Worm (Caenorhabditis elegans): ENCODE results near the gene F31F7.1.

F31F7.1 gene

DNA sequence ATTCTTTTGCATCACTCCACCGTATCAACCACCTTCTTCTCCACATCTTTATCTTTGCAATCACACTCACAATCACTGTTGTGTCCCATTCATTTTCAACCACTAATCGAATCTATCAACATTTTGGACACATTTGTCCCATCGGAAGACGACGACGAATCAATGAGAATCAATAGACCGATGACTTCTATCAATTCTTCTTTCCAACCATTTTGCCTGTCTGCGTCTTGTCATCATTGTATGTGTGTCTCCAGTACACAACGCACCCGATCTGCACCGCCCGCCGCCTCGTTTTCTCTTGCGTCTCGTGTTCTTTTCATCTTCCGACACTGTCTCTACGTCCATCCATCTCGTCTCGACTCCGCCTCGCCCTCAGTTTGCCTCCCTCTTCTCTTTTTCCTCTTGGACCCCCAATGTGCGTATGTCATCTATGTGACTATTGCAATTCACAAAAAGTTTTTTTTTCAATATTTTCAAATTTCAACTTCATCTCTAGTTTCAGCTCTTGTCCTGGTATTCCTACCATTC, 29.7 kb upstream of the F31F7.1 start, which contains the start of gene dmd-7 (continued):
- no peak for TF ChIP-seq nfya-1 (tag; optimal IDR thresholded peaks at IDR 0.05; ENCODE audit: borderline replicate concordance, insufficient read depth)
- no peak for TF ChIP-seq cebp-2 (GFP tag; IDR thresholded peaks at IDR 0.05)
- peak; percentile 62 for TF ChIP-seq F22D6.2 (tag; optimal IDR thresholded peaks at IDR 0.05)
- TF ChIP-seq nhr-90 (tag; optimal IDR thresholded peaks at IDR 0.05), result peak; percentile 9
- TF ChIP-seq ets-4 (GFP tag; optimal IDR thresholded peaks at IDR 0.05), result no peak
- no peak for TF ChIP-seq ztf-22 (GFP tag; optimal IDR thresholded peaks at IDR 0.05)
- no peak for TF ChIP-seq ZK185.1 (tag; optimal IDR thresholded peaks at IDR 0.05; ENCODE audit: poor library complexity, severe bottlenecking)
- TF ChIP-seq hlh-12 (tag; optimal IDR thresholded peaks at IDR 0.05), result no peak
- no peak for TF ChIP-seq Y95B8A.8 (GFP tag; IDR thresholded peaks at IDR 0.05)
- peak; percentile 62 for TF ChIP-seq gei-17 (GFP tag; optimal IDR thresholded peaks at IDR 0.05)
- no peak for TF ChIP-seq bed-1 (GFP tag; IDR thresholded peaks at IDR 0.05)
- TF ChIP-seq lag-1 (GFP tag; IDR thresholded peaks at IDR 0.05), result 0 out of 2 replicates have a peak, but pooled peaks have one; percentile 37
- no peak for TF ChIP-seq him-1 (tag; optimal IDR thresholded peaks at IDR 0.05)
- TF ChIP-seq lir-1 (GFP tag; conservative IDR thresholded peaks at IDR 0.05), result no peak; the same call in 1 of the 2 replicates
- TF ChIP-seq sdz-38 (tag; optimal IDR thresholded peaks at IDR 0.05), result no peak
- TF ChIP-seq hsf-1 (GFP tag; IDR thresholded peaks at IDR 0.05), result no peak
- peak; percentile 90 for TF ChIP-seq ztf-26 (tag; optimal IDR thresholded peaks at IDR 0.05)
- TF ChIP-seq snpc-1.1 (tag; optimal IDR thresholded peaks at IDR 0.05; ENCODE audit: insufficient read depth), result no peak
- peak; percentile 75 for TF ChIP-seq atf-7 (tag; optimal IDR thresholded peaks at IDR 0.05)
- no peak for TF ChIP-seq madf-6 (GFP tag; IDR thresholded peaks at IDR 0.05)
- TF ChIP-seq B0261.1 (tag; optimal IDR thresholded peaks at IDR 0.05), result no peak
- TF ChIP-seq snpc-1.3 (tag; optimal IDR thresholded peaks at IDR 0.05; ENCODE audit: insufficient read depth), result no peak
- TF ChIP-seq F55B11.4 (tag; optimal IDR thresholded peaks at IDR 0.05; ENCODE audit: borderline replicate concordance, insufficient read depth), result no peak
- no peak for TF ChIP-seq hrde-1 (tag; optimal IDR thresholded peaks at IDR 0.05; ENCODE audit: borderline replicate concordance)
- TF ChIP-seq ceh-79 (tag; optimal IDR thresholded peaks at IDR 0.05), result no peak
- TF ChIP-seq attf-5 (GFP tag; optimal IDR thresholded peaks at IDR 0.05), result peak; percentile 54
- no peak for TF ChIP-seq pbrm-1 (GFP tag; IDR thresholded peaks at IDR 0.05)
- TF ChIP-seq Y67H2A.10 (GFP tag; conservative IDR thresholded peaks at IDR 0.05), result no peak
- no peak for TF ChIP-seq ceh-58 (GFP tag; IDR thresholded peaks at IDR 0.05)
- peak; percentile 94 for TF ChIP-seq somi-1 (GFP tag; optimal IDR thresholded peaks at IDR 0.05)
- no peak for TF ChIP-seq madf-8 (GFP tag; conservative IDR thresholded peaks at IDR 0.05)
- no peak for TF ChIP-seq rec-8 (tag; optimal IDR thresholded peaks at IDR 0.05)
- no peak for TF ChIP-seq lsy-27 (tag; optimal IDR thresholded peaks at IDR 0.05; ENCODE audit: borderline replicate concordance, insufficient read depth)
- no peak for TF ChIP-seq nfya-2 (GFP tag; IDR thresholded peaks at IDR 0.05)
- peak; percentile 80 for TF ChIP-seq nhr-80 (tag; optimal IDR thresholded peaks at IDR 0.05)
- TF ChIP-seq chd-7 (tag; optimal IDR thresholded peaks at IDR 0.05), result peak; percentile 85
- TF ChIP-seq let-607 (tag; optimal IDR thresholded peaks at IDR 0.05), result no peak
- TF ChIP-seq egl-44 (GFP tag; IDR thresholded peaks at IDR 0.05), result no peak
- peak; percentile 3 for TF ChIP-seq tlf-1 (GFP tag; optimal IDR thresholded peaks at IDR 0.05)
- TF ChIP-seq Y79H2A.3 (GFP tag; conservative IDR thresholded peaks at IDR 0.05), result no peak
- TF ChIP-seq egrh-3 (GFP tag; IDR thresholded peaks at IDR 0.05), result 0 out of 2 replicates have a peak, but pooled peaks have one; percentile 7
- no peak for TF ChIP-seq aptf-3 (GFP tag; IDR thresholded peaks at IDR 0.05)
- TF ChIP-seq ztf-25 (GFP tag; IDR thresholded peaks at IDR 0.05), result no peak
- no peak for TF ChIP-seq ekl-4 (GFP tag; IDR thresholded peaks at IDR 0.05)
- no peak for TF ChIP-seq hmg-20 (GFP tag; IDR thresholded peaks at IDR 0.05)
- 0 out of 2 replicates have a peak, but pooled peaks have one; percentile 36 for TF ChIP-seq rcor-1 (GFP tag; IDR thresholded peaks at IDR 0.05)
- TF ChIP-seq F23B12.7 (tag; optimal IDR thresholded peaks at IDR 0.05; ENCODE audit: insufficient read depth), result no peak

All from whole organism, young adult.